Fruit fly (Drosophila melanogaster): ENCODE results near the gene Doc2.
A peak's percentile ranks its signal among the peaks of the same experiment; 100 is the strongest.

Doc2 gene

dm6 chr3L:9019196-9019662, at the start of gene Doc2:
Gene Doc2 (minus strand): TSS chr3L:9019246.
- no peak for TF ChIP-seq CG17801 (GFP tag; optimal IDR thresholded peaks at IDR 0.05; ENCODE audit: partially characterized antibody)

dm6 chr3L:9066509-9067021, 47.5 kb upstream of the Doc2 start:
- TF ChIP-seq CG17801 (GFP tag; optimal IDR thresholded peaks at IDR 0.05; ENCODE audit: partially characterized antibody), result no peak

dm6 chr3L:9065997-9066441, 47.0 kb upstream of the Doc2 start, which contains the start of gene Argk1:
Gene Argk1 (minus strand): TSS chr3L:9066027.
- no peak for TF ChIP-seq CG17801 (GFP tag; optimal IDR thresholded peaks at IDR 0.05; ENCODE audit: partially characterized antibody)

- TF ChIP-seq CG17801 (GFP tag; optimal IDR thresholded peaks at IDR 0.05; ENCODE audit: partially characterized antibody), result no peak
Observed at dm6 chr3L:9064976-9065761, 46.1 kb upstream of the Doc2 start.

- no peak for TF ChIP-seq CG17801 (GFP tag; optimal IDR thresholded peaks at IDR 0.05; ENCODE audit: partially characterized antibody)
Observed at dm6 chr3L:9064207-9064754, 45.2 kb upstream of the Doc2 start.

dm6 chr3L:9063607-9064006, 44.6 kb upstream of the Doc2 start:
- no peak for TF ChIP-seq CG17801 (GFP tag; optimal IDR thresholded peaks at IDR 0.05; ENCODE audit: partially characterized antibody)

- no peak for TF ChIP-seq CG17801 (GFP tag; optimal IDR thresholded peaks at IDR 0.05; ENCODE audit: partially characterized antibody)
Observed at dm6 chr3L:9062816-9063215, 43.8 kb upstream of the Doc2 start.

dm6 chr3L:9061449-9061848, 42.4 kb upstream of the Doc2 start:
- TF ChIP-seq CG17801 (GFP tag; optimal IDR thresholded peaks at IDR 0.05; ENCODE audit: partially characterized antibody), result no peak

dm6 chr3L:9059611-9060203, 40.7 kb upstream of the Doc2 start:
- no peak for TF ChIP-seq CG17801 (GFP tag; optimal IDR thresholded peaks at IDR 0.05; ENCODE audit: partially characterized antibody)

dm6 chr3L:9057429-9058088, 38.5 kb upstream of the Doc2 start:
- peak; percentile 52 for TF ChIP-seq CG17801 (GFP tag; optimal IDR thresholded peaks at IDR 0.05; ENCODE audit: partially characterized antibody)

- no peak for TF ChIP-seq CG17801 (GFP tag; optimal IDR thresholded peaks at IDR 0.05; ENCODE audit: partially characterized antibody)
Observed at dm6 chr3L:9055870-9056807, 37.1 kb upstream of the Doc2 start.

dm6 chr3L:9054822-9055407, 35.9 kb upstream of the Doc2 start:
- no peak for TF ChIP-seq CG17801 (GFP tag; optimal IDR thresholded peaks at IDR 0.05; ENCODE audit: partially characterized antibody)

dm6 chr3L:9054239-9054638, 35.2 kb upstream of the Doc2 start:
- TF ChIP-seq CG17801 (GFP tag; optimal IDR thresholded peaks at IDR 0.05; ENCODE audit: partially characterized antibody), result no peak

Measured in ovary, adult (tissue).